Worm (Caenorhabditis elegans) whole organism, L3 larva: ENCODE results near the gene F10E9.11.

ENCODE experiments used
- elt-2 ChIP-seq: sonication (generic microtip); optimal IDR thresholded peaks from 2 replicates; lab custom pipeline; 2016; ENCODE audit warnings: missing genetic modification reagents, mild to moderate bottlenecking, missing genetic modification characterization, missing compliant biosample characterization
- jun-1 ChIP-seq: fragments of 150-350 bp; optimal IDR thresholded peaks from 2 replicates; lab custom pipeline; 2014; ENCODE audit warnings: missing biosample characterization, missing genetic modification reagents, missing genetic modification characterization
- nhr-237 ChIP-seq: fragments of 150-350 bp; optimal IDR thresholded peaks from 2 replicates; lab custom pipeline; 2014; ENCODE audit warnings: missing biosample characterization, missing genetic modification characterization
- nhr-77 ChIP-seq: fragments of 150-350 bp; optimal IDR thresholded peaks from 2 replicates; lab custom pipeline; 2014; ENCODE audit warnings: missing biosample characterization, missing genetic modification characterization
- zag-1 ChIP-seq: fragments of 150-350 bp; optimal IDR thresholded peaks from 2 replicates; lab custom pipeline; 2014; ENCODE audit warnings: missing biosample characterization, missing genetic modification characterization

ce11 chrIII:8293260-8293659 is 25.8 kb downstream of the F10E9.11 start:
- TF ChIP-seq nhr-77 (tag; lab: Kevin White, UChicago): no peak
- TF ChIP-seq zag-1 (tag; lab: Kevin White, UChicago): no peak
- peak; percentile 13 for TF ChIP-seq elt-2 (tag; lab: Kevin White, UChicago)
- TF ChIP-seq jun-1: no peak
- TF ChIP-seq nhr-237: no peak
